Worm (Caenorhabditis elegans): Measurements from ENCODE around the gene ttr-7.

ttr-7 gene

ce11 chrIII:651587-651986 is 45.8 kb downstream of the ttr-7 start:
- TF ChIP-seq nfya-1 (tag; optimal IDR thresholded peaks at IDR 0.05) (no peak), elt-2 (tag; optimal IDR thresholded peaks at IDR 0.05) (peak; percentile 16)

ce11 chrIII:654365-654764 is 48.6 kb downstream of the ttr-7 start:
- no peak for TF ChIP-seq F13H6.1 (tag; optimal IDR thresholded peaks at IDR 0.05)
- TF ChIP-seq ceh-22 (tag; optimal IDR thresholded peaks at IDR 0.05): no peak
- no peak for TF ChIP-seq sdc-2 (tag; optimal IDR thresholded peaks at IDR 0.05)
- TF ChIP-seq ama-1 (optimal IDR thresholded peaks at IDR 0.05): no peak
- TF ChIP-seq hlh-30 (tag; optimal IDR thresholded peaks at IDR 0.05; ENCODE audit: insufficient read depth): peak; percentile 4
- peak; percentile 22 for TF ChIP-seq ref-2 (tag; optimal IDR thresholded peaks at IDR 0.05)
